Worm (Caenorhabditis elegans): ENCODE results near the gene F42A9.17.

DNA sequence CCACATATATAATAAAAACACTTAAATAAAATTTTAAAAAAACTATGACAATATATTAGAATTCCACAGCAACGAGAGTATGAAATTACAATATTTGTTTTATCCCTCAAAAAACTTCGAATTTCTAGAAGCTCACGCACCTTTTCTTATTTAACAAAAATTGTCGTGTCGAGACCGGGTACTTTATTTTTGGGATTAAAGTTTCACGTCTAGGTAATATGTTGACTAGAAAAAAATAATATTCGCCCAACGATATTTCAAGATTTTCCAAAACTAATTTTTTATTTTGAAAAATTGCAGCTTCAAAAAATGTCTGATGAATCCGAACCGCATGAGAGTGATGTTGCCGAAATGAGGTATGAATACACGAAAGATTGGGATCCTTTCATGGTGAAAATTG lies 32.7 kb upstream of the F42A9.17 start, which contains the start of gene C49C8.3:
- no peak for TF ChIP-seq nhr-85 (tag)
- no peak for TF ChIP-seq lir-3 (tag; optimal IDR thresholded peaks at IDR 0.05; ENCODE audit: poor library complexity)
- TF ChIP-seq tlp-1 (tag; optimal IDR thresholded peaks at IDR 0.05) = no peak
- no peak for TF ChIP-seq egl-27 (tag; optimal IDR thresholded peaks at IDR 0.05)
- TF ChIP-seq nhr-84 (tag; optimal IDR thresholded peaks at IDR 0.05) = no peak
- TF ChIP-seq ceh-82 (tag; optimal IDR thresholded peaks at IDR 0.05) = no peak
- no peak for TF ChIP-seq lsy-2 (tag; optimal IDR thresholded peaks at IDR 0.05)
- TF ChIP-seq tbx-2 (tag; optimal IDR thresholded peaks at IDR 0.05) = no peak
- no peak for TF ChIP-seq ces-1 (GFP tag; optimal IDR thresholded peaks at IDR 0.05)
- TF ChIP-seq mep-1 (tag; optimal IDR thresholded peaks at IDR 0.05) = no peak
- TF ChIP-seq nhr-12 (tag; optimal IDR thresholded peaks at IDR 0.05) = no peak
- no peak for TF ChIP-seq skn-1 (tag; optimal IDR thresholded peaks at IDR 0.05)

Data from whole organism, L1 larva.